Fruit fly (Drosophila melanogaster) whole organism, embryonic: ENCODE measurements around the gene CG13893.

Experiments
- Atf3 ChIP-seq: fragments of 200-800 bp; sonication (Bioruptor generic); optimal IDR thresholded peaks from 3 replicates; lab custom pipeline; 2016; ENCODE audit warnings: missing biosample characterization, missing genetic modification characterization
- Atf6 ChIP-seq: fragments of 200-800 bp; sonication (Bioruptor generic); IDR thresholded peaks from 2 replicates; pipeline ENCODE4 v1.3.6; 2022; ENCODE audit warnings: missing biosample characterization, missing genetic modification characterization
- Blimp-1 ChIP-seq: fragments of 200-800 bp; sonication (Bioruptor generic); optimal IDR thresholded peaks from 3 replicates; lab custom pipeline; 2018; ENCODE audit warnings: missing biosample characterization, missing genetic modification characterization, mild to moderate bottlenecking, moderate library complexity, missing genetic modification reagents
- CG10321 ChIP-seq: fragments of 200-800 bp; sonication (Bioruptor generic); IDR thresholded peaks from 2 replicates; pipeline ENCODE4 v1.3.6; 2022; ENCODE audit warnings: missing biosample characterization, missing genetic modification characterization
- CG10565 ChIP-seq: fragments of 200-800 bp; sonication (Bioruptor generic); optimal IDR thresholded peaks from 3 replicates; lab custom pipeline; 2016; ENCODE audit warnings: missing biosample characterization, mild to moderate bottlenecking, missing genetic modification characterization
- CG10979 ChIP-seq: fragments of 200-800 bp; sonication (Bioruptor generic); optimal IDR thresholded peaks from 2 replicates; lab custom pipeline; 2018; ENCODE audit warnings: missing biosample characterization, mild to moderate bottlenecking, missing genetic modification characterization, moderate library complexity
- CG13424 ChIP-seq: fragments of 200-800 bp; sonication (Bioruptor generic); optimal IDR thresholded peaks from 2 replicates; lab custom pipeline; 2019; ENCODE audit warnings: missing biosample characterization, mild to moderate bottlenecking, missing genetic modification characterization, moderate library complexity
- CG16779 ChIP-seq: fragments of 200-800 bp; sonication (Bioruptor generic); IDR thresholded peaks from 2 replicates; pipeline ENCODE4 v1.3.6; 2022; ENCODE audit warnings: missing biosample characterization, missing genetic modification characterization
- CG17361 ChIP-seq: fragments of 200-800 bp; sonication (Bioruptor generic); IDR thresholded peaks from 3 replicates; pipeline ENCODE4 v1.3.6; 2022; ENCODE audit warnings: missing biosample characterization, missing genetic modification characterization
- CG17568 ChIP-seq: fragments of 200-800 bp; sonication (Bioruptor generic); optimal IDR thresholded peaks from 2 replicates; lab custom pipeline; 2018; ENCODE audit warnings: missing biosample characterization, mild to moderate bottlenecking, missing genetic modification characterization, moderate library complexity
- CG18262 ChIP-seq: fragments of 200-800 bp; optimal IDR thresholded peaks from 3 replicates; lab custom pipeline; 2019; ENCODE audit warnings: missing biosample characterization, mild to moderate bottlenecking, missing genetic modification characterization, moderate library complexity
- CG18599 ChIP-seq: fragments of 200-800 bp; sonication (Bioruptor generic); optimal IDR thresholded peaks from 3 replicates; lab custom pipeline; 2017; ENCODE audit warnings: missing biosample characterization, missing genetic modification characterization, mild to moderate bottlenecking, moderate library complexity, missing genetic modification reagents
- CG18619 ChIP-seq: fragments of 200-800 bp; sonication (Bioruptor generic); optimal IDR thresholded peaks from 3 replicates; lab custom pipeline; 2017; ENCODE audit warnings: missing biosample characterization, mild to moderate bottlenecking, missing genetic modification characterization
- CG34422 ChIP-seq: fragments of 200-800 bp; sonication (Bioruptor generic); IDR thresholded peaks from 3 replicates; pipeline ENCODE4 v1.3.6; 2022; ENCODE audit warnings: missing biosample characterization, missing genetic modification characterization
- CG4404 ChIP-seq: fragments of 200-800 bp; sonication (Bioruptor generic); IDR thresholded peaks from 2 replicates; pipeline ENCODE4 v1.3.6; 2022; ENCODE audit warnings: missing biosample characterization, missing genetic modification characterization
- CG7786 ChIP-seq: fragments of 200-800 bp; sonication (Bioruptor generic); optimal IDR thresholded peaks from 2 replicates; lab custom pipeline; 2016; ENCODE audit warnings: missing biosample characterization, missing genetic modification characterization
- CG8924 ChIP-seq: fragments of 200-800 bp; optimal IDR thresholded peaks from 3 replicates; lab custom pipeline; 2019; ENCODE audit warnings: missing biosample characterization, mild to moderate bottlenecking, missing genetic modification characterization, moderate library complexity
- CG9817 ChIP-seq: fragments of 200-800 bp; sonication (Bioruptor generic); optimal IDR thresholded peaks from 2 replicates; lab custom pipeline; 2018; ENCODE audit warnings: missing biosample characterization, mild to moderate bottlenecking, missing genetic modification characterization, moderate library complexity
- CoRest ChIP-seq: fragments of 200-800 bp; sonication (Bioruptor generic); optimal IDR thresholded peaks from 3 replicates; lab custom pipeline; 2018; ENCODE audit warnings: missing biosample characterization, mild to moderate bottlenecking, missing genetic modification characterization, moderate library complexity
- D19A ChIP-seq: fragments of 200-800 bp; optimal IDR thresholded peaks from 3 replicates; lab custom pipeline; 2019; ENCODE audit warnings: missing biosample characterization, mild to moderate bottlenecking, missing genetic modification characterization, moderate library complexity
- Deaf1 ChIP-seq: fragments of 200-800 bp; optimal IDR thresholded peaks from 3 replicates; lab custom pipeline; 2019; ENCODE audit warnings: missing biosample characterization, mild to moderate bottlenecking, missing genetic modification characterization, moderate library complexity
- Dek ChIP-seq: fragments of 200-800 bp; sonication (Bioruptor generic); optimal IDR thresholded peaks from 3 replicates; lab custom pipeline; 2019; ENCODE audit warnings: missing biosample characterization, mild to moderate bottlenecking, missing genetic modification characterization, moderate library complexity
- Doc3 ChIP-seq: fragments of 200-800 bp; sonication (Bioruptor generic); IDR thresholded peaks from 3 replicates; pipeline ENCODE4 v1.3.6; 2022; ENCODE audit warnings: missing biosample characterization, missing genetic modification characterization; ENCODE audit not compliant: partially characterized antibody
- GATAe ChIP-seq: fragments of 200-800 bp; sonication (Bioruptor generic); conservative IDR thresholded peaks from 2 replicates; pipeline ENCODE4 v1.3.6; 2022; ENCODE audit warnings: missing biosample characterization, missing genetic modification characterization
- H2.0 ChIP-seq: fragments of 200-800 bp; sonication (Bioruptor generic); IDR thresholded peaks from 2 replicates; pipeline ENCODE4 v1.3.6; 2022; ENCODE audit warnings: missing biosample characterization, missing genetic modification characterization
- Hr3 ChIP-seq: fragments of 200-800 bp; sonication (Bioruptor generic); optimal IDR thresholded peaks from 3 replicates; lab custom pipeline; 2016; ENCODE audit warnings: missing biosample characterization, missing genetic modification characterization
- PHDP ChIP-seq: fragments of 200-800 bp; sonication (Bioruptor generic); optimal IDR thresholded peaks from 3 replicates; lab custom pipeline; 2018; ENCODE audit warnings: missing biosample characterization, mild to moderate bottlenecking, missing genetic modification characterization, moderate library complexity
- Side ChIP-seq: fragments of 200-800 bp; sonication (Bioruptor generic); optimal IDR thresholded peaks from 2 replicates; lab custom pipeline; 2016; ENCODE audit warnings: missing biosample characterization, missing genetic modification characterization
- Sin3A ChIP-seq: fragments of >200 bp; optimal IDR thresholded peaks from 2 replicates; lab custom pipeline; 2018
- bowl ChIP-seq: fragments of 200-800 bp; sonication (Bioruptor generic); IDR thresholded peaks from 2 replicates; pipeline ENCODE4 v1.3.6; 2022; ENCODE audit warnings: missing biosample characterization, missing genetic modification characterization
- caup ChIP-seq: fragments of 200-800 bp; sonication (Bioruptor generic); optimal IDR thresholded peaks from 3 replicates; lab custom pipeline; 2017; ENCODE audit warnings: missing biosample characterization, mild to moderate bottlenecking, missing genetic modification characterization, moderate library complexity; ENCODE audit not compliant: severe bottlenecking
- chinmo ChIP-seq: fragments of 200-800 bp; sonication (Bioruptor generic); IDR thresholded peaks from 4 replicates; pipeline ENCODE4 v1.3.6; 2022; ENCODE audit warnings: missing biosample characterization, missing genetic modification characterization; ENCODE audit not compliant: partially characterized antibody
- corto ChIP-seq: fragments of 200-800 bp; sonication (Bioruptor generic); optimal IDR thresholded peaks from 2 replicates; lab custom pipeline; 2016; ENCODE audit warnings: missing biosample characterization, mild to moderate bottlenecking, missing genetic modification characterization, moderate library complexity
- dm ChIP-seq: fragments of 200-800 bp; sonication (Bioruptor generic); optimal IDR thresholded peaks from 3 replicates; lab custom pipeline; 2016; ENCODE audit warnings: missing biosample characterization, missing genetic modification characterization
- dmrt11E ChIP-seq: fragments of 200-800 bp; sonication (Bioruptor generic); optimal IDR thresholded peaks from 3 replicates; lab custom pipeline; 2018; ENCODE audit warnings: missing biosample characterization, mild to moderate bottlenecking, missing genetic modification characterization, moderate library complexity
- fd3F ChIP-seq: fragments of 200-800 bp; sonication (Bioruptor generic); optimal IDR thresholded peaks from 2 replicates; lab custom pipeline; 2018; ENCODE audit warnings: missing biosample characterization, mild to moderate bottlenecking, missing genetic modification characterization, moderate library complexity
- gro ChIP-seq: fragments of 200-800 bp; sonication (Bioruptor generic); optimal IDR thresholded peaks from 2 replicates; lab custom pipeline; 2016; ENCODE audit warnings: missing biosample characterization, missing genetic modification characterization
- h ChIP-seq: fragments of >200 bp; optimal IDR thresholded peaks from 2 replicates; lab custom pipeline; 2017
- ham ChIP-seq: fragments of 200-800 bp; sonication (Bioruptor generic); IDR thresholded peaks from 2 replicates; pipeline ENCODE4 v1.3.6; 2022; ENCODE audit warnings: missing biosample characterization, missing genetic modification characterization
- insv ChIP-seq, 2 experiments: fragments of 200-800 bp; sonication (Bioruptor generic); optimal IDR thresholded peaks; 3 replicates each; lab custom pipeline; 2016 to 2018; ENCODE audit warnings: missing biosample characterization in 2 of 2, missing genetic modification characterization in 2 of 2
- inv ChIP-seq: fragments of 200-800 bp; sonication (Bioruptor generic); IDR thresholded peaks from 2 replicates; pipeline ENCODE4 v1.3.6; 2022; ENCODE audit warnings: missing biosample characterization, missing genetic modification characterization; ENCODE audit not compliant: partially characterized antibody
- klu ChIP-seq: fragments of 200-800 bp; sonication (Bioruptor generic); IDR thresholded peaks from 2 replicates; pipeline ENCODE4 v1.3.6; 2022; ENCODE audit warnings: missing biosample characterization, missing genetic modification characterization
- odd ChIP-seq: fragments of 200-800 bp; sonication (Bioruptor generic); optimal IDR thresholded peaks from 2 replicates; lab custom pipeline; 2017; ENCODE audit warnings: missing biosample characterization, mild to moderate bottlenecking, missing genetic modification characterization
- rib ChIP-seq: fragments of 200-800 bp; sonication (Bioruptor generic); IDR thresholded peaks from 2 replicates; pipeline ENCODE4 v1.3.6; 2022; ENCODE audit warnings: missing biosample characterization, missing genetic modification characterization
- seq ChIP-seq: fragments of 200-800 bp; sonication (Bioruptor generic); IDR thresholded peaks from 2 replicates; pipeline ENCODE4 v1.3.6; 2022; ENCODE audit warnings: missing biosample characterization, missing genetic modification characterization
- tup ChIP-seq: fragments of 200-800 bp; sonication (Bioruptor generic); optimal IDR thresholded peaks from 2 replicates; lab custom pipeline; 2016; ENCODE audit warnings: missing biosample characterization, mild to moderate bottlenecking, missing genetic modification characterization, moderate library complexity
- yki ChIP-seq: fragments of >200 bp; optimal IDR thresholded peaks from 3 replicates; lab custom pipeline; 2018
- zfh1 ChIP-seq: fragments of 200-800 bp; sonication (Bioruptor generic); IDR thresholded peaks from 3 replicates; pipeline ENCODE4 v1.3.6; 2022; ENCODE audit warnings: missing biosample characterization, missing genetic modification characterization

Gene CG13893

DNA sequence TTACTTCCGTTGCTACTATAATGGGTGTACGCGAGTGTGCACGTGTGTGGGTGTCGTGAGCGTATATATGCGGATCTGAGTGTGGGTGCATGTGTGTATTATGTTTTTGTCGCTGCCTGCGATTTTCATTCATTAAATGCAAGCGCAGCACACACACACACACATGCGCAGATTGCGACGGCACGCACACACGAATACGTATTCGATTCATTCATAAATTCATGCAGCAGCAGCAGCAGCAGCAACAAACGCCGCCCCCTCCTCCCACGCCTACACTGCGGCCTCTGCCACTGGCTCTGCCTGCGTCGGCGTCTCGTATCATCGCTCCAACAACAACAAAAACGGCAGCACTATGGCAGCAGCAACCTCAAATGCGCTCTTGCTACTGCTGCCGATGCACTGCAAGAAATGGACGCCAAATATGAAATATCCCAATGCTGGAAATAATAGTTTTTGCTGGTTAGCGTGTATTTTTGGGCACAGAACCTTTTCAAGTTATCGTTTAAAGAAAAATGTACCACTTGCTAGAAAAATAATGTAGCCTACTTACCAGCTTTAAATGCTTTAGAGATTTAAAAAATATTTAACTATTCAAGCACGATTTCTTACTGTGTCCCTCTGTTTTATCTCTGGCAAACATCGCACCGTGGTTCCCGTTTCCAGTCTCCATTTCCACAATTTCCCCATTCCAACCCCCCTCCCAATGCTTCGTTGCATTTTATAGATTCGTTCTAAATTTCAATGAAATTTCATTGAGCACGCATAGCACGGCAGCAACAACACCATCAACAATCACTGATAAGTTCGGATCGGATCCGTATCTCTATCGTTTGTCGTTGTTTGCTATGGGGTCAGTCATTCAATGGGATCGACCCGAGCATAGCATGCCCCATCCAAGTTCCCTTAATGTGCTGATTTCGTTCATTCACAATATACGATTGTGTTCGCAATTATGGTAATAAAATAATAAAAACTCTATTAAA is 29.8 kb upstream of the CG13893 start (continued):
- TF ChIP-seq CG9817 (tag; lab: Kevin White, UChicago) (peak; percentile 68), Atf3 (GFP tag; lab: Kevin White, UChicago) (peak; percentile 89), seq (GFP tag; lab: Robert Waterston, UW) (peak; percentile 50), h (lab: Kevin White, UChicago) (no peak), CG17361 (GFP tag; lab: Robert Waterston, UW) (peak; percentile 70), dm (GFP tag; lab: Kevin White, UChicago) (peak; percentile 70), tup (GFP tag; lab: Kevin White, UChicago) (peak; percentile 24), CG8924 (tag; lab: Kevin White, UChicago) (peak; percentile 85), ham (GFP tag; lab: Robert Waterston, UW) (no peak), dmrt11E (tag; lab: Kevin White, UChicago) (peak; percentile 92), Blimp-1 (GFP tag; lab: Kevin White, UChicago) (peak; percentile 91), Doc3 (GFP tag; lab: Robert Waterston, UW) (no peak), Dek (peak; percentile 67), zfh1 (peak; percentile 93), klu (GFP tag; lab: Robert Waterston, UW) (0 out of 2 replicates have a peak, but pooled peaks have one; percentile 30), chinmo (GFP tag; lab: Robert Waterston, UW) (peak; percentile 74; the same call in 2 of the 4 replicates), Sin3A (lab: Kevin White, UChicago) (no peak), rib (no peak), CG16779 (GFP tag; lab: Robert Waterston, UW) (no peak), fd3F (GFP tag; lab: Kevin White, UChicago) (peak; percentile 12), CG13424 (tag; lab: Kevin White, UChicago) (peak; percentile 85), CG17568 (GFP tag; lab: Kevin White, UChicago) (peak; percentile 50), D19A (peak; percentile 86), PHDP (tag; lab: Kevin White, UChicago) (peak; percentile 86), gro (GFP tag; lab: Kevin White, UChicago) (no peak), CG10565 (peak; percentile 58), inv (no peak), odd (GFP tag; lab: Kevin White, UChicago) (peak; percentile 73), CG4404 (GFP tag; lab: Robert Waterston, UW) (peak; percentile 67), insv (GFP tag; optimal IDR thresholded peaks at IDR 0.05; lab: Kevin White, UChicago) (peak in 1 of 2 experiments; percentile 15), caup (GFP tag; lab: Kevin White, UChicago) (peak; percentile 29), CG34422 (GFP tag; lab: Robert Waterston, UW) (peak; percentile 87), CG18599 (peak; percentile 75), Hr3 (GFP tag; lab: Kevin White, UChicago) (peak; percentile 83), CG7786 (GFP tag; lab: Kevin White, UChicago) (peak; percentile 85), CoRest (tag; lab: Kevin White, UChicago) (peak; percentile 88), corto (no peak), CG18619 (GFP tag; lab: Kevin White, UChicago) (peak; percentile 77), Side (GFP tag; lab: Kevin White, UChicago) (peak; percentile 71), Deaf1 (tag; lab: Kevin White, UChicago) (peak; percentile 29), CG18262 (tag; lab: Kevin White, UChicago) (peak; percentile 91), Atf6 (GFP tag; lab: Robert Waterston, UW) (peak; percentile 63; the same call in 1 of the 2 replicates), CG10979 (tag; lab: Kevin White, UChicago) (peak; percentile 93), bowl (GFP tag; lab: Robert Waterston, UW) (0 out of 2 replicates have a peak, but pooled peaks have one; percentile 33), CG10321 (GFP tag; lab: Robert Waterston, UW) (0 out of 2 replicates have a peak, but pooled peaks have one; percentile 43), yki (lab: Kevin White, UChicago) (no peak), H2.0 (GFP tag; lab: Robert Waterston, UW) (peak; percentile 76), GATAe (no peak)
